Worm (Caenorhabditis elegans) whole organism, L3 larva: ENCODE results near the gene oac-42.

ENCODE experiments used
- R02D3.7 ChIP-seq: fragments of 150-350 bp; optimal IDR thresholded peaks from 2 replicates; lab custom pipeline; 2014; ENCODE audit warnings: missing biosample characterization, missing genetic modification characterization
- ZK546.5 ChIP-seq: sonication (generic microtip); optimal IDR thresholded peaks from 2 replicates; lab custom pipeline; 2017; ENCODE audit warnings: missing biosample characterization, missing genetic modification characterization
- aly-2 ChIP-seq: fragments of 150-350 bp; optimal IDR thresholded peaks from 2 replicates; lab custom pipeline; 2014; ENCODE audit warnings: missing biosample characterization, missing genetic modification characterization
- ceh-16 ChIP-seq: sonication (generic microtip); optimal IDR thresholded peaks from 2 replicates; lab custom pipeline; 2017; ENCODE audit warnings: missing biosample characterization, missing genetic modification characterization
- ceh-28 ChIP-seq: fragments of 150-350 bp; optimal IDR thresholded peaks from 2 replicates; lab custom pipeline; 2014; ENCODE audit warnings: missing biosample characterization, missing genetic modification reagents, missing genetic modification characterization
- ceh-82 ChIP-seq: fragments of 150-350 bp; optimal IDR thresholded peaks from 2 replicates; lab custom pipeline; 2014; ENCODE audit warnings: missing biosample characterization, missing genetic modification characterization
- ceh-9 ChIP-seq: sonication (generic microtip); optimal IDR thresholded peaks from 2 replicates; lab custom pipeline; 2018; ENCODE audit warnings: missing biosample characterization, missing genetic modification characterization
- daf-12 ChIP-seq: fragments of 150-350 bp; optimal IDR thresholded peaks from 2 replicates; lab custom pipeline; 2014; ENCODE audit warnings: missing biosample characterization, missing genetic modification reagents, missing genetic modification characterization
- egl-27 ChIP-seq: sonication (generic microtip); optimal IDR thresholded peaks from 4 replicates; lab custom pipeline; 2017; ENCODE audit warnings: missing biosample characterization, missing genetic modification reagents, missing genetic modification characterization
- egl-5 ChIP-seq: fragments of 150-350 bp; optimal IDR thresholded peaks from 2 replicates; lab custom pipeline; 2017; ENCODE audit warnings: missing biosample characterization, missing genetic modification reagents, missing genetic modification characterization, inconsistent platforms
- elt-2 ChIP-seq: sonication (generic microtip); optimal IDR thresholded peaks from 2 replicates; lab custom pipeline; 2016; ENCODE audit warnings: missing genetic modification reagents, mild to moderate bottlenecking, missing genetic modification characterization, missing compliant biosample characterization
- elt-3 ChIP-seq, 3 experiments: fragments of 150-350 bp in 1 of 3; sonication (generic microtip) in 2 of 3; optimal IDR thresholded peaks; 2 replicates in 2 of 3; 4 replicates in 1 of 3; lab custom pipeline; 2014 to 2017; ENCODE audit warnings: missing biosample characterization in 3 of 3, missing genetic modification characterization in 3 of 3
- eor-1 ChIP-seq, 2 experiments: fragments of 150-350 bp; optimal IDR thresholded peaks; 2 replicates each; lab custom pipeline; 2014 to 2018; ENCODE audit warnings: missing biosample characterization in 2 of 2, missing genetic modification characterization in 2 of 2
- fkh-10 ChIP-seq: sonication (generic microtip); optimal IDR thresholded peaks from 2 replicates; lab custom pipeline; 2017; ENCODE audit warnings: missing biosample characterization, missing genetic modification reagents, missing genetic modification characterization
- fos-1 ChIP-seq: fragments of 150-350 bp; optimal IDR thresholded peaks from 2 replicates; lab custom pipeline; 2014; ENCODE audit warnings: missing biosample characterization, missing genetic modification characterization
- hmg-11 ChIP-seq: sonication (generic microtip); optimal IDR thresholded peaks from 2 replicates; lab custom pipeline; 2016; ENCODE audit warnings: missing genetic modification characterization, missing compliant biosample characterization
- jun-1 ChIP-seq: fragments of 150-350 bp; optimal IDR thresholded peaks from 2 replicates; lab custom pipeline; 2014; ENCODE audit warnings: missing biosample characterization, missing genetic modification reagents, missing genetic modification characterization
- mdl-1 ChIP-seq: fragments of 150-350 bp; optimal IDR thresholded peaks from 2 replicates; lab custom pipeline; 2014; ENCODE audit warnings: missing biosample characterization, missing genetic modification characterization
- mml-1 ChIP-seq: fragments of 150-350 bp; sonication (generic microtip); optimal IDR thresholded peaks from 3 replicates; lab custom pipeline; 2014; ENCODE audit warnings: missing biosample characterization, missing genetic modification characterization
- nfya-1 ChIP-seq: sonication (generic microtip); optimal IDR thresholded peaks from 2 replicates; lab custom pipeline; 2017; ENCODE audit warnings: missing genetic modification characterization, mild to moderate bottlenecking, missing compliant biosample characterization, antibody characterized with exemption, moderate library complexity; ENCODE audit not compliant: insufficient read depth
- nhr-11 ChIP-seq: fragments of 150-350 bp; optimal IDR thresholded peaks from 2 replicates; lab custom pipeline; 2014; ENCODE audit warnings: missing biosample characterization, missing genetic modification characterization
- nhr-12 ChIP-seq: fragments of 150-350 bp; optimal IDR thresholded peaks from 2 replicates; lab custom pipeline; 2014; ENCODE audit warnings: missing biosample characterization, missing genetic modification characterization
- nhr-237 ChIP-seq: fragments of 150-350 bp; optimal IDR thresholded peaks from 2 replicates; lab custom pipeline; 2014; ENCODE audit warnings: missing biosample characterization, missing genetic modification characterization
- nhr-25 ChIP-seq: sonication (generic microtip); optimal IDR thresholded peaks from 2 replicates; lab custom pipeline; 2017; ENCODE audit warnings: missing biosample characterization, missing genetic modification characterization
- nhr-28 ChIP-seq: fragments of 150-350 bp; optimal IDR thresholded peaks from 2 replicates; lab custom pipeline; 2014; ENCODE audit warnings: missing biosample characterization, missing genetic modification characterization
- nhr-67 ChIP-seq: fragments of 150-350 bp; optimal IDR thresholded peaks from 2 replicates; lab custom pipeline; 2014; ENCODE audit warnings: missing biosample characterization, missing genetic modification characterization
- nhr-76 ChIP-seq: fragments of 150-350 bp; sonication (generic microtip); optimal IDR thresholded peaks from 5 replicates; lab custom pipeline; 2014; ENCODE audit warnings: missing biosample characterization, missing genetic modification characterization
- nhr-77 ChIP-seq: fragments of 150-350 bp; optimal IDR thresholded peaks from 2 replicates; lab custom pipeline; 2014; ENCODE audit warnings: missing biosample characterization, missing genetic modification characterization
- pha-4 ChIP-seq: fragments of 150-350 bp; optimal IDR thresholded peaks from 2 replicates; lab custom pipeline; 2014; ENCODE audit warnings: missing biosample characterization, missing genetic modification reagents, missing genetic modification characterization
- sea-2 ChIP-seq: fragments of 150-350 bp; sonication (generic microtip); optimal IDR thresholded peaks from 4 replicates; lab custom pipeline; 2014; ENCODE audit warnings: missing biosample characterization, missing genetic modification reagents, missing genetic modification characterization
- skn-1 ChIP-seq: fragments of 150-350 bp; optimal IDR thresholded peaks from 2 replicates; lab custom pipeline; 2014; ENCODE audit warnings: missing biosample characterization, missing genetic modification characterization
- zag-1 ChIP-seq: fragments of 150-350 bp; optimal IDR thresholded peaks from 2 replicates; lab custom pipeline; 2014; ENCODE audit warnings: missing biosample characterization, missing genetic modification characterization
- ztf-4 ChIP-seq: fragments of 150-350 bp; optimal IDR thresholded peaks from 2 replicates; lab custom pipeline; 2014; ENCODE audit warnings: missing biosample characterization, missing genetic modification characterization

oac-42 gene

DNA sequence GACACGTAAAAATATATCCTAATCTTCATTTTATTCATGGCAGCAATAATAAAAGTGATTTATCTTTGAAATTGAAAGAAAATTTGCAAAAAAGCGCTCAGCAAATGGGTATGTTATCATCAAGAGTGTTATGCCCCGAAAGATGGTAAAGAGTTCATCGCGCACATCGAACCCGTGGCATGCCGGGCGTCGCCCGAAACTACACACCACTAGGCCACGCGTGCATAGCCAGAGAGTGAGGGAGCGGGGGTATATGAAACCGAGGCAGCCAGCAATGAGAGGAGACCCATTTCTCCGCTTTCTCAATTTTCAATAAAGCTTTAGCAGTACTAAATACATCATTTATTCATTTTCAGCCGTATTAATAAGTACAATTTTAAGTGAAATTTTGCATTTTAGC lies 10.8 kb downstream of the oac-42 start (continued):
- peak; percentile 36 for TF ChIP-seq ztf-4 (tag; lab: Kevin White, UChicago)
- TF ChIP-seq, all 47 proteins: peak for 18

DNA sequence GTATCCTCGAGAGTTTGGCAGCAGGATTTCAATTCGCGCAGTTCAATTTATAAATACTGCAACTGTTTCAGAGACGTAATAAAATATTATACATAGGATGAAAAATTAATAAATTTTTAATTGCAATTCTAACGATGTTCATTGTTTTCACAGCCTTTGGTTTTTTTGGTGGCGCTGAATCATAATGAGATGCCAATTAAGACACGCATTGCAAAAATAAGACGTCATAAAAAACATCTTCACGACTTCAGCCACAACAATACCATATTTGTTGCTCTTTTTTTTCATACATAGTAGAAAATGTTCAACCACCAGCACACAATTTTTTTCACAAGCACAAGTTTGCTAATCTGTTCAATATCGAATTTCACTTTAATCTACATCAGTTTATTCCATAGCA lies 12.3 kb downstream of the oac-42 start, which contains the start of gene str-56:
Gene str-56 (plus strand): TSS at position 301 of the 400 bp plus-strand sequence.
- TF ChIP-seq ZK546.5 (tag; lab: Kevin White, UChicago) (no peak), R02D3.7 (no peak), aly-2 (tag; lab: Kevin White, UChicago) (no peak), eor-1 (tag; optimal IDR thresholded peaks at IDR 0.05; lab: Kevin White, UChicago) (no peak), nhr-237 (tag; lab: Kevin White, UChicago) (no peak), fkh-10 (no peak), ceh-9 (no peak), skn-1 (tag; lab: Kevin White, UChicago) (no peak)

DNA sequence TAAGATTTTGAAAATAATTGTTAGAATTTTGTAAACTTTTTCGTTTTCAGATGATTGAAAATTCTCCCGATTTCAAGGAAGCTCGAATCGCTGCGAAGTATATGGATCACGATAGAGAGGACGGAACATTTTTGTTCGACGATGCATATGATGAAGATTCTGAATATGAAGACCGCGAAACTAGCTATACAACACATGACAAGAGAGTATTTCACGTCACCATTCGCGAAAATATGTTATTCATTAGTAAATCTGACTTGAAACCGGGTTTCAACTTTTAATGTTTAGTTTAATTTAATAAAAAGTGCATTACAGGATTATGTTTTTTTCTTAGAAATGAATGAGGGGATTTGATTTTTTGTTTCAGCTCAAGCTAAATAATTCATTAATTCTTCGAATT lies 14.2 kb downstream of the oac-42 start, which contains the start of gene str-57:
Gene str-57 (plus strand): TSS at position 301 of the 400 bp plus-strand sequence.
- TF ChIP-seq nfya-1 = no peak
- TF ChIP-seq, all 47 proteins: peak for 0

DNA sequence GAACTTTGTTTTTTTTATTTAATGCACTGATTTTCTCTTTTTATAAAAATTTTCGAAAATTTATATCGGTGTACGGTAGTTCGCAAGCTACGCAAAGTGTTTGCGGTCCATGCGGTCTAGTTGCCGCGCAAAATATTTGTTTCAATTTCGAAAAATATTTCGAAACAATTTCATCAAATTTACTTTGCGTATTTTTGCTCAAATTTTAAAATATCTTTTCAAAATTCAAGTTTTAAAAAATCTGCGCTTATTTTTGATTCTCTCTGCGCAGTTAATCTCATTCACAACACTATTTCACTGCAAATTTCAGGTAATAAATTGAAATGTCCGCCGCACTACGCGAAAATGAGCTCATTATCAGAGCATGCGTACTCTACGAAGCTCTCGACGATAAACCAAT lies 17.2 kb downstream of the oac-42 start, which contains the start of gene fbxa-197:
Gene fbxa-197 (plus strand): TSS at position 301 of the 400 bp plus-strand sequence.
- TF ChIP-seq mdl-1 (no peak), elt-3 (tag; optimal IDR thresholded peaks at IDR 0.05; lab: Kevin White, UChicago) (no peak), ztf-4 (tag; lab: Kevin White, UChicago) (no peak), nhr-11 (tag; lab: Kevin White, UChicago) (no peak), nhr-67 (tag; lab: Kevin White, UChicago) (no peak), nhr-28 (tag; lab: Kevin White, UChicago) (no peak), zag-1 (tag; lab: Kevin White, UChicago) (no peak), R02D3.7 (no peak), skn-1 (tag; lab: Kevin White, UChicago) (no peak)
- TF ChIP-seq, all 47 proteins: peak for 0

DNA sequence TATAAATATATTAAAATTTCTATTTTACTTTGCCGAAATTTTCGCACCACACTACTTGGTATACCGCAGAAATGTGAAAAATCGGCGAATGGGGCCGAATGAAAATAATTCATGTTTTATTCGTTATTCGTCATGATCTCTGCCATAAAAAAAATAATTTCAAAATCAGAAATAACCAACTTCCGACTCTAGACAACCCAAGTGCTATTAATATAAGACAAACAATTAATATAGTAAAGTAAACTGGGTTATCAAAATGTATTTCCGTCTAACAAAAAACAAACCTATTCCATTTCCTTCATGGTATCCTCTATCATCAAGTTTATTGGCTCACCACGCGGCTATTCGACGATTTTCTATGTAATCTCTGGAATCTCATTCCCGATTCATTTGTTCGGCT lies 18.8 kb downstream of the oac-42 start, which contains the start of gene srh-293:
Gene srh-293 (plus strand): TSS at position 301 of the 400 bp plus-strand sequence.
- TF ChIP-seq aly-2 (tag; lab: Kevin White, UChicago) = no peak
- TF ChIP-seq ceh-82 (tag; lab: Kevin White, UChicago) = no peak
- TF ChIP-seq egl-5 (tag; lab: Kevin White, UChicago) = no peak
- no peak for TF ChIP-seq hmg-11 (tag; lab: Kevin White, UChicago)
- TF ChIP-seq fos-1 (tag; lab: Kevin White, UChicago) = no peak
- TF ChIP-seq sea-2 (GFP tag; lab: Kevin White, UChicago) = no peak
- no peak for TF ChIP-seq mml-1
- TF ChIP-seq nhr-76 (tag; lab: Kevin White, UChicago) = no peak
- no peak for TF ChIP-seq ZK546.5 (tag; lab: Kevin White, UChicago)
- no peak for TF ChIP-seq zag-1 (tag; lab: Kevin White, UChicago)
- no peak for TF ChIP-seq elt-2 (tag; lab: Kevin White, UChicago)
- no peak for TF ChIP-seq nhr-67 (tag; lab: Kevin White, UChicago)
- no peak for TF ChIP-seq elt-3 (tag; optimal IDR thresholded peaks at IDR 0.05; lab: Kevin White, UChicago)

DNA sequence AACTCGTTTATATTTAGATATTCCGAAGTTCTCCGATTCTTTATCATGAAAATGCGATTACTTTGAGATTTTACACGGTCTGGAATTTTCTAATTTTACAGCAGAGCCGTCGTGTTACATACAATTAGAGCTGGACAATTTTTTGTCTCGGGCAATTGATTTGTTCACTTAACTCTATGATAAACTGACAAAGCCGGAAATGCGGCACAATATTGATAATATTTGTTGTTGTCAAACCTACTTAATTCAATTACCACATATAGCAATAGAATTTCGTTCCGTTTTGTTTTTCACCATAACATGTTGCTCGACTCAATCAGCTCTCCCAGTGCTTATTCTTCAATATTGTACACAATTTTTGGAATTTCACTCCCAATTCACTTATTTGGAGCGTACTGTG lies 21.6 kb downstream of the oac-42 start, which contains the start of gene srh-299:
Gene srh-299 (plus strand): TSS at position 301 of the 400 bp plus-strand sequence.
- TF ChIP-seq nhr-25 (tag; lab: Kevin White, UChicago) (no peak), nhr-12 (tag; lab: Kevin White, UChicago) (no peak), ceh-28 (no peak), nhr-237 (tag; lab: Kevin White, UChicago) (no peak), aly-2 (tag; lab: Kevin White, UChicago) (no peak), jun-1 (no peak), pha-4 (tag; lab: Kevin White, UChicago) (no peak), nhr-67 (tag; lab: Kevin White, UChicago) (no peak), zag-1 (tag; lab: Kevin White, UChicago) (no peak), ceh-16 (no peak), egl-27 (no peak), nhr-77 (tag; lab: Kevin White, UChicago) (no peak), daf-12 (tag; lab: Kevin White, UChicago) (no peak), mml-1 (no peak), hmg-11 (tag; lab: Kevin White, UChicago) (no peak), ztf-4 (tag; lab: Kevin White, UChicago) (no peak), nhr-76 (tag; lab: Kevin White, UChicago) (no peak), elt-2 (tag; lab: Kevin White, UChicago) (no peak), ZK546.5 (tag; lab: Kevin White, UChicago) (no peak)
